Fruit fly (Drosophila melanogaster): Measurements from ENCODE around the gene CG4151.

The CG4151 gene

dm6 chrX:5524240-5524881, 23.1 kb downstream of the CG4151 start (continued):
- TF ChIP-seq CG7372 (GFP tag; IDR thresholded peaks at IDR 0.05) (no peak), sd (tag; optimal IDR thresholded peaks at IDR 0.05) (peak; percentile 64), CG4328 (GFP tag; optimal IDR thresholded peaks at IDR 0.05) (no peak), phol (tag; optimal IDR thresholded peaks at IDR 0.05) (no peak), CG17912 (GFP tag; optimal IDR thresholded peaks at IDR 0.05) (no peak), CG7963 (GFP tag; IDR thresholded peaks at IDR 0.05; ENCODE audit: partially characterized antibody) (peak; percentile 79), Aef1 (GFP tag; IDR thresholded peaks at IDR 0.05) (no peak), CG9876 (GFP tag; optimal IDR thresholded peaks at IDR 0.05) (peak; percentile 26), CG8089 (GFP tag; optimal IDR thresholded peaks at IDR 0.05) (no peak), CG12744 (GFP tag; optimal IDR thresholded peaks at IDR 0.05) (no peak), CG2889 (GFP tag; IDR thresholded peaks at IDR 0.05) (no peak), sc (optimal IDR thresholded peaks at IDR 0.05) (no peak), sc (GFP tag; optimal IDR thresholded peaks at IDR 0.05) (no peak), tll (GFP tag; optimal IDR thresholded peaks at IDR 0.05) (no peak), org-1 (GFP tag; optimal IDR thresholded peaks at IDR 0.05) (no peak), dati (GFP tag; IDR thresholded peaks at IDR 0.05) (no peak), CG7928 (GFP tag; optimal IDR thresholded peaks at IDR 0.05) (no peak), CG4424 (GFP tag; optimal IDR thresholded peaks at IDR 0.05) (no peak), CG4730 (GFP tag; IDR thresholded peaks at IDR 0.05) (no peak), CG9817 (tag; optimal IDR thresholded peaks at IDR 0.05) (no peak), stwl (tag; optimal IDR thresholded peaks at IDR 0.05) (no peak), luna (GFP tag; optimal IDR thresholded peaks at IDR 0.05) (no peak), Ssrp (tag; optimal IDR thresholded peaks at IDR 0.05) (no peak), z (GFP tag; IDR thresholded peaks at IDR 0.05) (no peak), HLH3B (GFP tag; IDR thresholded peaks at IDR 0.05) (no peak; the same call in 1 of the 2 replicates), ro (GFP tag; IDR thresholded peaks at IDR 0.05) (no peak), mam (GFP tag; optimal IDR thresholded peaks at IDR 0.05) (no peak), CG30431 (GFP tag; optimal IDR thresholded peaks at IDR 0.05) (no peak), ham (GFP tag; IDR thresholded peaks at IDR 0.05) (no peak), CG15601 (tag; optimal IDR thresholded peaks at IDR 0.05) (no peak), sug (tag; optimal IDR thresholded peaks at IDR 0.05) (peak; percentile 60), bigmax (GFP tag; optimal IDR thresholded peaks at IDR 0.05) (no peak), rib (GFP tag; IDR thresholded peaks at IDR 0.05) (no peak), CG7271 (tag; optimal IDR thresholded peaks at IDR 0.05) (no peak), CG6175 (GFP tag; IDR thresholded peaks at IDR 0.05) (no peak), knrl (GFP tag; IDR thresholded peaks at IDR 0.05; ENCODE audit: partially characterized antibody) (peak; percentile 81), MESR4 (GFP tag; optimal IDR thresholded peaks at IDR 0.05) (no peak), ems (GFP tag; optimal IDR thresholded peaks at IDR 0.05) (no peak), trem (tag; optimal IDR thresholded peaks at IDR 0.05) (no peak), wek (GFP tag; optimal IDR thresholded peaks at IDR 0.05) (no peak), Pdp1 (GFP tag; optimal IDR thresholded peaks at IDR 0.05) (no peak), HLH4C (GFP tag; IDR thresholded peaks at IDR 0.05; ENCODE audit: partially characterized antibody) (peak; percentile 82), CG16779 (GFP tag; IDR thresholded peaks at IDR 0.05) (no peak), sr (GFP tag; IDR thresholded peaks at IDR 0.05) (no peak), Dad (GFP tag; optimal IDR thresholded peaks at IDR 0.05) (no peak), slbo (GFP tag; IDR thresholded peaks at IDR 0.05) (peak; percentile 42; the same call in 1 of the 2 replicates), Dp (GFP tag; optimal IDR thresholded peaks at IDR 0.05) (no peak), Doc3 (GFP tag; IDR thresholded peaks at IDR 0.05; ENCODE audit: partially characterized antibody) (0 out of 3 replicates have a peak, but pooled peaks have one; percentile 36), bowl (GFP tag; IDR thresholded peaks at IDR 0.05) (0 out of 2 replicates have a peak, but pooled peaks have one; percentile 25), Blimp-1 (GFP tag; optimal IDR thresholded peaks at IDR 0.05) (no peak)

Data from whole organism, embryonic.